Worm (Caenorhabditis elegans) whole organism, L2 larva: ENCODE data around the gene tsp-16.

Experiments used
- C34F6.9 ChIP-seq: fragments of 150-350 bp; optimal IDR thresholded peaks from 2 replicates; lab custom pipeline; 2014; ENCODE audit warnings: missing biosample characterization, missing genetic modification characterization
- F13H6.1 ChIP-seq: sonication (generic microtip); optimal IDR thresholded peaks from 2 replicates; lab custom pipeline; 2016; ENCODE audit warnings: missing genetic modification characterization, missing compliant biosample characterization
- R02D3.7 ChIP-seq: fragments of 150-350 bp; optimal IDR thresholded peaks from 2 replicates; lab custom pipeline; 2014; ENCODE audit warnings: missing biosample characterization, missing genetic modification characterization
- Y55F3AM.14 ChIP-seq: fragments of 200-800 bp; sonication (Bioruptor generic); optimal IDR thresholded peaks from 2 replicates; lab custom pipeline; 2018; ENCODE audit warnings: mild to moderate bottlenecking, missing genetic modification characterization, missing compliant biosample characterization
- ZK546.5 ChIP-seq: sonication (generic microtip); optimal IDR thresholded peaks from 2 replicates; lab custom pipeline; 2017; ENCODE audit warnings: missing biosample characterization, missing genetic modification characterization
- alr-1 ChIP-seq: fragments of 150-350 bp; optimal IDR thresholded peaks from 2 replicates; lab custom pipeline; 2014; ENCODE audit warnings: missing biosample characterization, missing genetic modification characterization
- aly-2 ChIP-seq: fragments of 150-350 bp; optimal IDR thresholded peaks from 2 replicates; lab custom pipeline; 2014; ENCODE audit warnings: missing biosample characterization, missing genetic modification characterization
- ama-1 ChIP-seq: fragments of 150-350 bp; optimal IDR thresholded peaks from 2 replicates; lab custom pipeline; 2018; ENCODE audit warnings: inconsistent platforms
- blmp-1 ChIP-seq: sonication (generic microtip); optimal IDR thresholded peaks from 2 replicates; lab custom pipeline; 2017; ENCODE audit warnings: missing genetic modification characterization, mild to moderate bottlenecking, missing compliant biosample characterization, antibody characterized with exemption, moderate library complexity; ENCODE audit not compliant: insufficient read depth
- ceh-16 ChIP-seq: fragments of 150-350 bp; optimal IDR thresholded peaks from 2 replicates; lab custom pipeline; 2014; ENCODE audit warnings: missing biosample characterization, missing genetic modification characterization
- crh-2 ChIP-seq: sonication (generic microtip); optimal IDR thresholded peaks from 2 replicates; lab custom pipeline; 2017; ENCODE audit warnings: missing biosample characterization, missing genetic modification characterization
- dmd-4 ChIP-seq: sonication (generic microtip); optimal IDR thresholded peaks from 2 replicates; lab custom pipeline; 2017; ENCODE audit warnings: missing biosample characterization, missing genetic modification characterization
- egl-27 ChIP-seq: sonication (generic microtip); optimal IDR thresholded peaks from 3 replicates; lab custom pipeline; 2017; ENCODE audit warnings: missing biosample characterization, missing genetic modification reagents, missing genetic modification characterization
- elt-1 ChIP-seq: fragments of 150-350 bp; optimal IDR thresholded peaks from 2 replicates; lab custom pipeline; 2014; ENCODE audit warnings: missing biosample characterization, missing genetic modification characterization
- elt-3 ChIP-seq: sonication (generic microtip); optimal IDR thresholded peaks from 2 replicates; lab custom pipeline; 2017; ENCODE audit warnings: missing biosample characterization, missing genetic modification characterization
- fos-1 ChIP-seq: fragments of 150-350 bp; optimal IDR thresholded peaks from 2 replicates; lab custom pipeline; 2014; ENCODE audit warnings: missing biosample characterization, missing genetic modification characterization
- gmeb-1 ChIP-seq: fragments of 150-350 bp; optimal IDR thresholded peaks from 2 replicates; lab custom pipeline; 2014; ENCODE audit warnings: missing biosample characterization, missing genetic modification characterization
- lin-13 ChIP-seq: fragments of 150-350 bp; optimal IDR thresholded peaks from 2 replicates; lab custom pipeline; 2014; ENCODE audit warnings: missing biosample characterization, missing genetic modification reagents, missing genetic modification characterization
- lin-39 ChIP-seq: fragments of 150-350 bp; optimal IDR thresholded peaks from 2 replicates; lab custom pipeline; 2014; ENCODE audit warnings: missing biosample characterization, missing genetic modification reagents, missing genetic modification characterization
- lsy-2 ChIP-seq, 2 experiments: fragments of 150-350 bp in 1 of 2; sonication (generic microtip) in 1 of 2; optimal IDR thresholded peaks; 2 replicates each; lab custom pipeline; 2014 to 2017; ENCODE audit warnings: missing biosample characterization in 2 of 2, missing genetic modification characterization in 2 of 2
- mab-5 ChIP-seq: fragments of 150-350 bp; optimal IDR thresholded peaks from 2 replicates; lab custom pipeline; 2014; ENCODE audit warnings: missing biosample characterization, missing genetic modification characterization
- mbf-1 ChIP-seq: sonication (generic microtip); optimal IDR thresholded peaks from 2 replicates; lab custom pipeline; 2017; ENCODE audit warnings: missing biosample characterization, missing genetic modification characterization
- mdl-1 ChIP-seq, 2 experiments: fragments of 150-350 bp in 1 of 2; sonication (generic microtip) in 1 of 2; optimal IDR thresholded peaks; 2 replicates each; lab custom pipeline; 2017; ENCODE audit warnings: missing biosample characterization in 2 of 2, missing genetic modification characterization in 2 of 2
- nhr-11 ChIP-seq: fragments of 150-350 bp; optimal IDR thresholded peaks from 2 replicates; lab custom pipeline; 2014; ENCODE audit warnings: missing biosample characterization, missing genetic modification characterization
- nhr-12 ChIP-seq: fragments of 150-350 bp; optimal IDR thresholded peaks from 2 replicates; lab custom pipeline; 2014; ENCODE audit warnings: missing biosample characterization, missing genetic modification characterization
- nhr-23 ChIP-seq: fragments of 150-350 bp; optimal IDR thresholded peaks from 2 replicates; lab custom pipeline; 2014; ENCODE audit warnings: missing biosample characterization, missing genetic modification reagents, missing genetic modification characterization
- nhr-25 ChIP-seq: fragments of 150-350 bp; sonication (generic microtip); optimal IDR thresholded peaks from 3 replicates; lab custom pipeline; 2014; ENCODE audit warnings: missing biosample characterization, missing genetic modification characterization
- nhr-6 ChIP-seq: fragments of 150-350 bp; optimal IDR thresholded peaks from 2 replicates; lab custom pipeline; 2014; ENCODE audit warnings: missing biosample characterization, missing genetic modification characterization
- nhr-77 ChIP-seq: fragments of 150-350 bp; optimal IDR thresholded peaks from 2 replicates; lab custom pipeline; 2014; ENCODE audit warnings: missing biosample characterization, missing genetic modification characterization
- sem-4 ChIP-seq: fragments of 150-350 bp; optimal IDR thresholded peaks from 2 replicates; lab custom pipeline; 2014; ENCODE audit warnings: missing biosample characterization, missing genetic modification reagents, missing genetic modification characterization
- skn-1 ChIP-seq: sonication (generic microtip); optimal IDR thresholded peaks from 2 replicates; lab custom pipeline; 2017; ENCODE audit warnings: missing biosample characterization, missing genetic modification characterization
- snpc-4 ChIP-seq: fragments of 150-350 bp; optimal IDR thresholded peaks from 2 replicates; lab custom pipeline; 2014; ENCODE audit warnings: missing biosample characterization, missing genetic modification characterization
- unc-39 ChIP-seq: fragments of 150-350 bp; optimal IDR thresholded peaks from 2 replicates; lab custom pipeline; 2014; ENCODE audit warnings: missing biosample characterization, missing genetic modification characterization
- unc-55 ChIP-seq: fragments of 150-350 bp; sonication (generic microtip); optimal IDR thresholded peaks from 3 replicates; lab custom pipeline; 2014; ENCODE audit warnings: missing biosample characterization, missing genetic modification reagents, missing genetic modification characterization
- ztf-1 ChIP-seq: fragments of 200-800 bp; sonication (Bioruptor generic); conservative IDR thresholded peaks from 2 replicates; pipeline ENCODE4 v1.3.6; 2022; ENCODE audit warnings: missing genetic modification characterization, missing compliant biosample characterization
- ztf-11 ChIP-seq: sonication (generic microtip); optimal IDR thresholded peaks from 2 replicates; lab custom pipeline; 2017; ENCODE audit warnings: missing biosample characterization, missing genetic modification characterization
- ztf-4 ChIP-seq: fragments of 150-350 bp; optimal IDR thresholded peaks from 2 replicates; lab custom pipeline; 2014; ENCODE audit warnings: missing biosample characterization, missing genetic modification characterization

The tsp-16 gene

ce11 chrX:7005919-7006318 is 9.5 kb upstream of the tsp-16 start:
- TF ChIP-seq blmp-1 (tag; lab: Kevin White, UChicago), result no peak
- no peak for TF ChIP-seq egl-27 (tag; lab: Kevin White, UChicago)
- TF ChIP-seq lsy-2 (tag; optimal IDR thresholded peaks at IDR 0.05; lab: Kevin White, UChicago), result no peak
- no peak for TF ChIP-seq nhr-6 (tag; lab: Kevin White, UChicago)
- TF ChIP-seq mbf-1 (tag; lab: Kevin White, UChicago), result no peak

DNA sequence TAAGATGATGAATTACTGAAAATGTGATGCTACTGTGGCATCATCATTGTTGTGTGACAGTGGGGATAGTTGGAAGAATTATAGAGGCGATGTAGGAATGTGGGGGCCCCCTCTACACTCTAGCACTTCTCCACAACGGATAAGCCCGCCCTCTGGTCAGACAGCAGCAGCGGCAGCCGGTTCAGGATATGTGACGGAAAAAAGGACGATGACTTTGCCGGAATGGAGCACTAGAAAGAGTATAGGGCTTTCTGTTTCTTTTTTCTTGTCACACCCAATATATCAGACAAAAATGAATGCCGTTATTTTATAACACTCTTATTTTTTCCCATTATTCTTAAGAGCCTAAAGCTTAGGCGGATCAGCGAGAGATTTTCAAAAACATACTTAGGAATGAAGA is 9.1 kb upstream of the tsp-16 start, which contains the start of gene tyra-2:
TSS of gene tyra-2 (minus strand) at position 101 of the 400 bp plus-strand sequence.
- TF ChIP-seq ztf-4 (tag; lab: Kevin White, UChicago), result no peak
- no peak for TF ChIP-seq lin-13
- TF ChIP-seq mbf-1 (tag; lab: Kevin White, UChicago), result no peak
- TF ChIP-seq nhr-25, result no peak
- no peak for TF ChIP-seq ztf-1 (GFP tag; lab: Robert Waterston, UW)
- TF ChIP-seq dmd-4 (tag; lab: Kevin White, UChicago), result no peak
- TF ChIP-seq unc-39 (tag; lab: Kevin White, UChicago), result no peak
- no peak for TF ChIP-seq ama-1 (lab: Kevin White, UChicago)
- TF ChIP-seq nhr-77 (tag; lab: Kevin White, UChicago), result no peak
- TF ChIP-seq fos-1 (tag; lab: Kevin White, UChicago), result no peak
- TF ChIP-seq nhr-12, result no peak
- TF ChIP-seq nhr-6 (tag; lab: Kevin White, UChicago), result no peak
- TF ChIP-seq snpc-4 (tag; lab: Kevin White, UChicago), result no peak
- no peak for TF ChIP-seq unc-55
- TF ChIP-seq elt-3, result no peak
- no peak for TF ChIP-seq mdl-1 (tag; optimal IDR thresholded peaks at IDR 0.05; lab: Kevin White, UChicago)
- no peak for TF ChIP-seq nhr-23 (tag; lab: Kevin White, UChicago)
- no peak for TF ChIP-seq nhr-11 (tag; lab: Kevin White, UChicago)
- no peak for TF ChIP-seq alr-1 (tag; lab: Kevin White, UChicago)
- no peak for TF ChIP-seq ZK546.5 (tag; lab: Kevin White, UChicago)

ce11 chrX:7001933-7002332 is 5.5 kb upstream of the tsp-16 start:
- TF ChIP-seq ztf-4 (tag; lab: Kevin White, UChicago) (no peak), Y55F3AM.14 (GFP tag; lab: Kevin White, UChicago) (no peak), alr-1 (tag; lab: Kevin White, UChicago) (no peak), aly-2 (no peak), mab-5 (tag; lab: Kevin White, UChicago) (no peak), ceh-16 (tag; lab: Kevin White, UChicago) (no peak), elt-1 (tag; lab: Kevin White, UChicago) (no peak), crh-2 (tag; lab: Kevin White, UChicago) (no peak), elt-3 (no peak), dmd-4 (tag; lab: Kevin White, UChicago) (no peak), egl-27 (tag; lab: Kevin White, UChicago) (no peak), ZK546.5 (tag; lab: Kevin White, UChicago) (no peak), nhr-6 (tag; lab: Kevin White, UChicago) (no peak), F13H6.1 (no peak), nhr-11 (tag; lab: Kevin White, UChicago) (no peak), C34F6.9 (tag; lab: Kevin White, UChicago) (no peak), nhr-77 (tag; lab: Kevin White, UChicago) (no peak), gmeb-1 (tag; lab: Kevin White, UChicago) (no peak), skn-1 (tag; lab: Kevin White, UChicago) (no peak)

ce11 chrX:6991427-6991826 is 5.0 kb downstream of the tsp-16 start, which contains the start of gene ugt-57:
ugt-57 (plus strand) TSS chrX:6991727.
- TF ChIP-seq F13H6.1 (no peak), skn-1 (tag; lab: Kevin White, UChicago) (no peak), unc-39 (tag; lab: Kevin White, UChicago) (no peak), sem-4 (no peak), ztf-11 (tag; lab: Kevin White, UChicago) (no peak), lin-39 (no peak), nhr-6 (tag; lab: Kevin White, UChicago) (no peak), nhr-11 (tag; lab: Kevin White, UChicago) (no peak), R02D3.7 (no peak), elt-3 (no peak), C34F6.9 (tag; lab: Kevin White, UChicago) (no peak)
